Worm (Caenorhabditis elegans): ENCODE measurements around the gene lron-5.

- no peak for TF ChIP-seq him-1 (tag; optimal IDR thresholded peaks at IDR 0.05)
- no peak for TF ChIP-seq dao-5 (tag; optimal IDR thresholded peaks at IDR 0.05)
Measured at ce11 chrIII:4628165-4628564, 5.3 kb downstream of the lron-5 start, which contains the start of gene clec-151.

All from whole organism, L4/young adult.